Fruit fly (Drosophila melanogaster) whole organism, embryonic: ENCODE data around the gene ECSIT.

Source experiments
- ATbp ChIP-seq: fragments of 200-800 bp; sonication (Bioruptor generic); optimal IDR thresholded peaks from 2 replicates; lab custom pipeline; 2017; ENCODE audit warnings: missing biosample characterization, mild to moderate bottlenecking, missing genetic modification characterization, missing genetic modification reagents
- Aef1 ChIP-seq: fragments of 200-800 bp; sonication (Bioruptor generic); IDR thresholded peaks from 3 replicates; pipeline ENCODE4 v1.3.6; 2022; ENCODE audit warnings: missing biosample characterization, missing genetic modification characterization
- Atf6 ChIP-seq: fragments of 200-800 bp; sonication (Bioruptor generic); IDR thresholded peaks from 2 replicates; pipeline ENCODE4 v1.3.6; 2022; ENCODE audit warnings: missing biosample characterization, missing genetic modification characterization
- Blimp-1 ChIP-seq: fragments of 200-800 bp; sonication (Bioruptor generic); optimal IDR thresholded peaks from 3 replicates; lab custom pipeline; 2018; ENCODE audit warnings: missing biosample characterization, missing genetic modification characterization, mild to moderate bottlenecking, moderate library complexity, missing genetic modification reagents
- Bteb2 ChIP-seq: fragments of 200-800 bp; sonication (Bioruptor generic); optimal IDR thresholded peaks from 2 replicates; lab custom pipeline; 2016; ENCODE audit warnings: missing biosample characterization, missing genetic modification characterization
- CG10274 ChIP-seq: fragments of 200-800 bp; sonication (Bioruptor generic); optimal IDR thresholded peaks from 3 replicates; lab custom pipeline; 2017; ENCODE audit warnings: missing biosample characterization, mild to moderate bottlenecking, missing genetic modification characterization
- CG11695 ChIP-seq: fragments of 200-800 bp; sonication (Bioruptor generic); IDR thresholded peaks from 3 replicates; pipeline ENCODE4 v1.3.6; 2022; ENCODE audit warnings: missing biosample characterization, missing genetic modification characterization
- CG1233 ChIP-seq: fragments of 200-800 bp; sonication (Bioruptor generic); optimal IDR thresholded peaks from 4 replicates; lab custom pipeline; 2018; ENCODE audit warnings: missing biosample characterization, mild to moderate bottlenecking, missing genetic modification characterization
- CG13424 ChIP-seq: fragments of 200-800 bp; sonication (Bioruptor generic); optimal IDR thresholded peaks from 2 replicates; lab custom pipeline; 2019; ENCODE audit warnings: missing biosample characterization, mild to moderate bottlenecking, missing genetic modification characterization, moderate library complexity
- CG14667 ChIP-seq: fragments of 200-800 bp; sonication (Bioruptor generic); IDR thresholded peaks from 2 replicates; pipeline ENCODE4 v1.3.6; 2022; ENCODE audit warnings: missing biosample characterization, missing genetic modification characterization
- CG1529 ChIP-seq: fragments of 200-800 bp; sonication (Bioruptor generic); optimal IDR thresholded peaks from 3 replicates; lab custom pipeline; 2018; ENCODE audit warnings: missing biosample characterization, missing genetic modification characterization
- CG15514 ChIP-seq: fragments of 200-800 bp; sonication (Bioruptor generic); optimal IDR thresholded peaks from 3 replicates; lab custom pipeline; 2017; ENCODE audit warnings: missing biosample characterization, missing genetic modification characterization, mild to moderate bottlenecking, moderate library complexity, missing genetic modification reagents
- CG16813 ChIP-seq: fragments of 200-800 bp; sonication (Bioruptor generic); IDR thresholded peaks from 3 replicates; pipeline ENCODE4 v1.3.6; 2022; ENCODE audit warnings: missing biosample characterization, missing genetic modification characterization; ENCODE audit not compliant: partially characterized antibody
- CG16815 ChIP-seq: fragments of 200-800 bp; sonication (Bioruptor generic); optimal IDR thresholded peaks from 3 replicates; lab custom pipeline; 2017; ENCODE audit warnings: missing biosample characterization, mild to moderate bottlenecking, missing genetic modification characterization
- CG17359 ChIP-seq: fragments of 200-800 bp; sonication (Bioruptor generic); optimal IDR thresholded peaks from 3 replicates; lab custom pipeline; 2018; ENCODE audit warnings: missing biosample characterization, mild to moderate bottlenecking, missing genetic modification characterization, moderate library complexity
- CG17829 ChIP-seq: fragments of 200-800 bp; optimal IDR thresholded peaks from 2 replicates; lab custom pipeline; 2019; ENCODE audit warnings: missing biosample characterization, mild to moderate bottlenecking, missing genetic modification characterization, moderate library complexity
- CG18619 ChIP-seq: fragments of 200-800 bp; sonication (Bioruptor generic); optimal IDR thresholded peaks from 3 replicates; lab custom pipeline; 2017; ENCODE audit warnings: missing biosample characterization, mild to moderate bottlenecking, missing genetic modification characterization
- CG2129 ChIP-seq: fragments of 200-800 bp; sonication (Bioruptor generic); IDR thresholded peaks from 2 replicates; pipeline ENCODE4 v1.3.6; 2022; ENCODE audit warnings: missing biosample characterization, missing genetic modification characterization; ENCODE audit not compliant: partially characterized antibody
- CG2202 ChIP-seq: fragments of 200-800 bp; sonication (Bioruptor generic); optimal IDR thresholded peaks from 2 replicates; lab custom pipeline; 2018; ENCODE audit warnings: missing biosample characterization, mild to moderate bottlenecking, missing genetic modification characterization
- CG30431 ChIP-seq: fragments of 200-800 bp; sonication (Bioruptor generic); optimal IDR thresholded peaks from 2 replicates; lab custom pipeline; 2017; ENCODE audit warnings: missing biosample characterization, missing genetic modification characterization
- CG31365 ChIP-seq: fragments of 200-800 bp; sonication (Bioruptor generic); optimal IDR thresholded peaks from 2 replicates; lab custom pipeline; 2018; ENCODE audit warnings: missing biosample characterization, mild to moderate bottlenecking, missing genetic modification characterization
- CG31388 ChIP-seq: fragments of 200-800 bp; sonication (Bioruptor generic); optimal IDR thresholded peaks from 2 replicates; lab custom pipeline; 2016; ENCODE audit warnings: missing biosample characterization, missing genetic modification characterization
- CG3163 ChIP-seq: fragments of 200-800 bp; sonication (Bioruptor generic); optimal IDR thresholded peaks from 3 replicates; lab custom pipeline; 2016; ENCODE audit warnings: missing biosample characterization, missing genetic modification characterization
- CG32772 ChIP-seq: fragments of 200-800 bp; sonication (Bioruptor generic); IDR thresholded peaks from 2 replicates; pipeline ENCODE4 v1.3.6; 2022; ENCODE audit warnings: missing biosample characterization, missing genetic modification characterization
- CG6654 ChIP-seq: fragments of 200-800 bp; sonication (Bioruptor generic); optimal IDR thresholded peaks from 2 replicates; lab custom pipeline; 2017; ENCODE audit warnings: missing biosample characterization, mild to moderate bottlenecking, missing genetic modification characterization
- CG6813 ChIP-seq: fragments of 200-800 bp; sonication (Bioruptor generic); optimal IDR thresholded peaks from 2 replicates; lab custom pipeline; 2017; ENCODE audit warnings: missing biosample characterization, missing genetic modification characterization, mild to moderate bottlenecking, moderate library complexity, missing genetic modification reagents
- CG7271 ChIP-seq: fragments of 200-800 bp; sonication (Bioruptor generic); optimal IDR thresholded peaks from 2 replicates; lab custom pipeline; 2018; ENCODE audit warnings: missing biosample characterization, mild to moderate bottlenecking, missing genetic modification characterization, moderate library complexity
- CG7556 ChIP-seq: fragments of 200-800 bp; sonication (Bioruptor generic); optimal IDR thresholded peaks from 2 replicates; lab custom pipeline; 2017; ENCODE audit warnings: missing biosample characterization, mild to moderate bottlenecking, missing genetic modification characterization
- CG9932 ChIP-seq: fragments of 200-800 bp; sonication (Bioruptor generic); IDR thresholded peaks from 2 replicates; pipeline ENCODE4 v1.3.6; 2022; ENCODE audit warnings: missing biosample characterization, missing genetic modification characterization
- CTCF ChIP-seq: fragments of 200-800 bp; sonication (Bioruptor generic); optimal IDR thresholded peaks from 2 replicates; lab custom pipeline; 2017; ENCODE audit warnings: missing biosample characterization, mild to moderate bottlenecking, missing genetic modification characterization, moderate library complexity
- Drgx ChIP-seq: fragments of 200-800 bp; sonication (Bioruptor generic); IDR thresholded peaks from 2 replicates; pipeline ENCODE4 v1.3.6; 2022; ENCODE audit warnings: missing biosample characterization, missing genetic modification characterization
- GATAe ChIP-seq: fragments of 200-800 bp; sonication (Bioruptor generic); conservative IDR thresholded peaks from 2 replicates; pipeline ENCODE4 v1.3.6; 2022; ENCODE audit warnings: missing biosample characterization, missing genetic modification characterization
- Lim3 ChIP-seq: fragments of 200-800 bp; sonication (Bioruptor generic); IDR thresholded peaks from 2 replicates; pipeline ENCODE4 v1.3.6; 2022; ENCODE audit warnings: missing biosample characterization, missing genetic modification characterization
- MESR4 ChIP-seq: fragments of 200-800 bp; sonication (Bioruptor generic); optimal IDR thresholded peaks from 2 replicates; lab custom pipeline; 2018; ENCODE audit warnings: missing biosample characterization, mild to moderate bottlenecking, missing genetic modification characterization, moderate library complexity
- Nf-YB ChIP-seq: fragments of 200-800 bp; sonication (Bioruptor generic); optimal IDR thresholded peaks from 3 replicates; lab custom pipeline; 2019; ENCODE audit warnings: missing biosample characterization, mild to moderate bottlenecking, missing genetic modification characterization, moderate library complexity
- Side ChIP-seq: fragments of 200-800 bp; sonication (Bioruptor generic); optimal IDR thresholded peaks from 2 replicates; lab custom pipeline; 2016; ENCODE audit warnings: missing biosample characterization, missing genetic modification characterization
- Sox102F ChIP-seq: fragments of 200-800 bp; sonication (Bioruptor generic); optimal IDR thresholded peaks from 2 replicates; lab custom pipeline; 2018; ENCODE audit warnings: missing biosample characterization, mild to moderate bottlenecking, missing genetic modification characterization, moderate library complexity
- Sry-β ChIP-seq: fragments of 200-800 bp; sonication (Bioruptor generic); optimal IDR thresholded peaks from 2 replicates; lab custom pipeline; 2018; ENCODE audit warnings: missing biosample characterization, mild to moderate bottlenecking, missing genetic modification characterization, moderate library complexity
- Usf ChIP-seq: fragments of 200-800 bp; sonication (Bioruptor generic); optimal IDR thresholded peaks from 2 replicates; lab custom pipeline; 2017; ENCODE audit warnings: missing genotype, missing biosample characterization, missing genetic modification characterization
- YL-1 ChIP-seq: fragments of 200-800 bp; sonication (Bioruptor generic); optimal IDR thresholded peaks from 3 replicates; lab custom pipeline; 2017; ENCODE audit warnings: missing biosample characterization, mild to moderate bottlenecking, missing genetic modification characterization
- ara ChIP-seq: fragments of 200-800 bp; sonication (Bioruptor generic); IDR thresholded peaks from 2 replicates; pipeline ENCODE4 v1.3.6; 2022; ENCODE audit warnings: missing biosample characterization, missing genetic modification characterization
- bab2 ChIP-seq: fragments of 200-800 bp; sonication (Bioruptor generic); optimal IDR thresholded peaks from 2 replicates; lab custom pipeline; 2016; ENCODE audit warnings: missing biosample characterization, missing genetic modification characterization
- crol ChIP-seq: fragments of 200-800 bp; sonication (Bioruptor generic); IDR thresholded peaks from 2 replicates; pipeline ENCODE4 v1.3.6; 2022; ENCODE audit warnings: missing biosample characterization, missing genetic modification characterization
- ewg ChIP-seq: fragments of 200-800 bp; sonication (Bioruptor generic); optimal IDR thresholded peaks from 3 replicates; lab custom pipeline; 2017; ENCODE audit warnings: mild to moderate bottlenecking, missing biosample characterization, missing genetic modification reagents, missing genetic modification characterization
- maf-S ChIP-seq: fragments of 200-800 bp; sonication (Bioruptor generic); optimal IDR thresholded peaks from 2 replicates; lab custom pipeline; 2016; ENCODE audit warnings: missing biosample characterization, missing genetic modification characterization
- p53 ChIP-seq: fragments of 200-800 bp; sonication (Bioruptor generic); optimal IDR thresholded peaks from 2 replicates; lab custom pipeline; 2016; ENCODE audit warnings: missing biosample characterization, missing genetic modification characterization
- sc ChIP-seq, 3 experiments: fragments of >200 bp in 2 of 3; fragments of 200-800 bp in 1 of 3; sonication (Bioruptor generic) in 1 of 3; optimal IDR thresholded peaks; 2 replicates in 2 of 3; 3 replicates in 1 of 3; lab custom pipeline; 2017; ENCODE audit warnings: mild to moderate bottlenecking in 1 of 3, missing biosample characterization in 1 of 3, missing genetic modification characterization in 1 of 3, missing genetic modification reagents in 1 of 3
- sob ChIP-seq: fragments of 200-800 bp; sonication (Bioruptor generic); IDR thresholded peaks from 2 replicates; pipeline ENCODE4 v1.3.6; 2022; ENCODE audit warnings: missing biosample characterization, missing genetic modification characterization
- sug ChIP-seq: fragments of 200-800 bp; optimal IDR thresholded peaks from 2 replicates; lab custom pipeline; 2019; ENCODE audit warnings: missing biosample characterization, mild to moderate bottlenecking, missing genetic modification characterization, moderate library complexity
- vfl ChIP-seq: fragments of 200-800 bp; sonication (Bioruptor generic); optimal IDR thresholded peaks from 2 replicates; lab custom pipeline; 2016; ENCODE audit warnings: missing biosample characterization, missing genetic modification characterization
- zen ChIP-seq: fragments of 200-800 bp; sonication (Bioruptor generic); optimal IDR thresholded peaks from 3 replicates; lab custom pipeline; 2018; ENCODE audit warnings: missing biosample characterization, mild to moderate bottlenecking, missing genetic modification characterization, moderate library complexity

Gene ECSIT

dm6 chr3R:5824456-5824855 lies 31.9 kb upstream of the ECSIT start, which contains the start of the genes Sec20 and dgrn (continued):
- TF ChIP-seq Atf6 (GFP tag; lab: Robert Waterston, UW) (no peak), sug (tag; lab: Kevin White, UChicago) (peak; percentile 79), CG13424 (tag; lab: Kevin White, UChicago) (peak; percentile 74), Usf (no peak), MESR4 (GFP tag; lab: Kevin White, UChicago) (peak; percentile 38), maf-S (GFP tag; lab: Kevin White, UChicago) (no peak), CG7271 (tag; lab: Kevin White, UChicago) (peak; percentile 50), CG11695 (0 out of 3 replicates have a peak, but pooled peaks have one; percentile 19), sc (optimal IDR thresholded peaks at IDR 0.05; lab: Kevin White, UChicago) (no peak), sc (GFP tag; optimal IDR thresholded peaks at IDR 0.05; lab: Kevin White, UChicago) (peak; percentile 30), Side (no peak), CG2129 (peak; percentile 84), Sox102F (GFP tag; lab: Kevin White, UChicago) (peak; percentile 68), CG3163 (GFP tag; lab: Kevin White, UChicago) (no peak), Nf-YB (GFP tag; lab: Kevin White, UChicago) (no peak), CG7556 (GFP tag; lab: Kevin White, UChicago) (peak; percentile 54), CG17829 (peak; percentile 80), GATAe (GFP tag; lab: Robert Waterston, UW) (no peak), CG31388 (GFP tag; lab: Kevin White, UChicago) (no peak), Blimp-1 (GFP tag; lab: Kevin White, UChicago) (peak; percentile 61), zen (peak; percentile 69), sob (GFP tag; lab: Robert Waterston, UW) (peak; percentile 74), ATbp (GFP tag; lab: Kevin White, UChicago) (no peak), CG1233 (GFP tag; lab: Kevin White, UChicago) (peak; percentile 13), CG32772 (GFP tag; lab: Robert Waterston, UW) (peak; percentile 50; the same call in 1 of the 2 replicates), YL-1 (GFP tag; lab: Kevin White, UChicago) (peak; percentile 91), CG6813 (no peak), CG31365 (tag; lab: Kevin White, UChicago) (no peak), bab2 (GFP tag; lab: Kevin White, UChicago) (peak; percentile 21), Drgx (GFP tag; lab: Robert Waterston, UW) (no peak), CG17359 (peak; percentile 29), CG14667 (GFP tag; lab: Robert Waterston, UW) (no peak), Sry-β (GFP tag; lab: Kevin White, UChicago) (no peak), CG16815 (GFP tag; lab: Kevin White, UChicago) (peak; percentile 35), Lim3 (no peak), CG10274 (no peak), ara (GFP tag; lab: Robert Waterston, UW) (no peak), vfl (peak; percentile 57), crol (no peak), CG15514 (peak; percentile 64), Bteb2 (GFP tag; lab: Kevin White, UChicago) (peak; percentile 18), CTCF (no peak), CG6654 (no peak), CG9932 (peak; percentile 87), CG1529 (no peak), CG2202 (peak; percentile 37), CG30431 (GFP tag; lab: Kevin White, UChicago) (no peak), CG18619 (peak; percentile 46), ewg (GFP tag; lab: Kevin White, UChicago) (peak; percentile 18), CG16813 (peak; percentile 96), Aef1 (GFP tag; lab: Robert Waterston, UW) (peak; percentile 52; the same call in 2 of the 3 replicates), p53 (no peak)
